Worm (Caenorhabditis elegans): ENCODE results near the gene M28.9.

Gene M28.9

DNA sequence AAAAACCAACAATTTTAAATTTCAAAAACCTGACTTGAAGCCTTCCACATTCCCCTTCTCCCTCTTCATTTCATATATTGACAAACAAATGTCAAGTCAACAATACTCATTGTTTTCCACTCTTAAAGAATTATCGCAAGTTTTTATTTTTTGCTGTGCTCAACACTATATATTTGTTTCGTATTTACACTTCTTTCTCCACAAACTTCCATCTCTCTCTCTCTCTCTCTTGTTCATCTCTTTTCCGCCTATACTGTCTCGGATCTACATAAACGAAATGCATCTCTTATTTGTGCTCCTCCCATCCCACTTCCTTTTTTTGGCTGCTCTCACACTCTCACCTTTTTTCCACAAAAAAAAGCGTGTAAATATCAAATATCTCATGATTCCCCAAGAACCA, 26.5 kb upstream of the M28.9 start, which contains the start of gene C14A4.12:
Gene C14A4.12 (plus strand): TSS at position 301 of the 400 bp plus-strand sequence.
- TF ChIP-seq zip-5 (tag; optimal IDR thresholded peaks at IDR 0.05) (no peak), unc-42 (tag; optimal IDR thresholded peaks at IDR 0.05) (no peak), unc-86 (tag; optimal IDR thresholded peaks at IDR 0.05) (no peak), eyg-1 (tag; optimal IDR thresholded peaks at IDR 0.05) (no peak), C08G9.2 (tag; optimal IDR thresholded peaks at IDR 0.05) (no peak), T23F11.4 (GFP tag; optimal IDR thresholded peaks at IDR 0.05) (no peak), nhr-11 (tag; optimal IDR thresholded peaks at IDR 0.05) (no peak), hlh-13 (GFP tag; optimal IDR thresholded peaks at IDR 0.05) (no peak), sox-4 (tag; optimal IDR thresholded peaks at IDR 0.05) (no peak), C38D4.7 (GFP tag; optimal IDR thresholded peaks at IDR 0.05) (no peak), fkh-10 (GFP tag; optimal IDR thresholded peaks at IDR 0.05) (no peak), che-1 (tag; optimal IDR thresholded peaks at IDR 0.05) (no peak), ceh-9 (tag; optimal IDR thresholded peaks at IDR 0.05) (no peak), hlh-30 (tag; optimal IDR thresholded peaks at IDR 0.05; ENCODE audit: insufficient read depth) (no peak), tbx-7 (tag; optimal IDR thresholded peaks at IDR 0.05) (no peak), K09A11.1 (tag; optimal IDR thresholded peaks at IDR 0.05; ENCODE audit: insufficient read depth) (no peak), ceh-34 (tag; optimal IDR thresholded peaks at IDR 0.05) (no peak)

DNA sequence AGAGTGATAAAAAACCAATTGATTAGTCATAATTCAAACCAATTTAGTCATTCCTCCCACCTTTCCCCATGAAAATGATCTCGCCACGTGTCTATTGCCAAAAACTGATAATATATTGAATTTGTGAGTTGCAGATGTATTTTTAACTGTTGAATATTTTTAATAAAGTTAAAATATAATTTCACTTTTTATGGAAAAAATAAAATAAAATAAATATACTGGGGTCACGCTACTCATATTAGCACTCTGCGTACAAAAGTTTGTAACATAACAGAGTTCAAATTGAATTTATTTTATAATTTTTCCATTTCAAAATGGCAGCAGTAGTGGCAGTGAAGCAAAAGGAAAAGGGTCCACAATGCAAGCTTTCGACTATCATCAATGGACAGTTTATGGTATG, 21.1 kb upstream of the M28.9 start, which contains the start of gene C14A4.13:
Gene C14A4.13 (plus strand): TSS at position 301 of the 400 bp plus-strand sequence.
- TF ChIP-seq F13H6.1 (tag; optimal IDR thresholded peaks at IDR 0.05) (no peak), fkh-6 (tag; optimal IDR thresholded peaks at IDR 0.05) (no peak), dve-1 (tag; optimal IDR thresholded peaks at IDR 0.05) (no peak), ceh-18 (tag; optimal IDR thresholded peaks at IDR 0.05) (no peak), C08G9.2 (tag; optimal IDR thresholded peaks at IDR 0.05) (no peak), hlh-6 (tag; optimal IDR thresholded peaks at IDR 0.05) (no peak), K02D7.2 (tag; optimal IDR thresholded peaks at IDR 0.05) (no peak), C38D4.7 (GFP tag; optimal IDR thresholded peaks at IDR 0.05) (no peak), unc-55 (GFP tag; optimal IDR thresholded peaks at IDR 0.05) (no peak), elt-4 (tag; optimal IDR thresholded peaks at IDR 0.05) (no peak), ceh-19 (GFP tag; optimal IDR thresholded peaks at IDR 0.05) (no peak), tbx-2 (tag; optimal IDR thresholded peaks at IDR 0.05) (no peak), madf-2 (tag; optimal IDR thresholded peaks at IDR 0.05) (no peak), tbx-7 (tag; optimal IDR thresholded peaks at IDR 0.05) (no peak), nhr-232 (tag; optimal IDR thresholded peaks at IDR 0.05) (no peak), ceh-6 (GFP tag; optimal IDR thresholded peaks at IDR 0.05) (no peak), npax-4 (tag; optimal IDR thresholded peaks at IDR 0.05) (no peak)

- no peak for TF ChIP-seq F13H6.1 (tag; optimal IDR thresholded peaks at IDR 0.05)
- TF ChIP-seq ttx-3 (tag; optimal IDR thresholded peaks at IDR 0.05): no peak
- TF ChIP-seq T23F11.4 (GFP tag; optimal IDR thresholded peaks at IDR 0.05): no peak
- TF ChIP-seq che-1 (tag; optimal IDR thresholded peaks at IDR 0.05): no peak
- no peak for TF ChIP-seq dve-1 (tag; optimal IDR thresholded peaks at IDR 0.05)
- TF ChIP-seq lin-11 (tag; optimal IDR thresholded peaks at IDR 0.05): no peak
- no peak for TF ChIP-seq tbx-2 (tag; optimal IDR thresholded peaks at IDR 0.05)
- no peak for TF ChIP-seq hlh-13 (GFP tag; optimal IDR thresholded peaks at IDR 0.05)
- TF ChIP-seq dmd-4 (tag; optimal IDR thresholded peaks at IDR 0.05; ENCODE audit: borderline replicate concordance): no peak
Measured at ce11 chrII:10621965-10622364, 17.2 kb upstream of the M28.9 start, which contains the start of gene cutl-9. Gene cutl-9, plus strand, starts transcription at chrII:10622265.

DNA sequence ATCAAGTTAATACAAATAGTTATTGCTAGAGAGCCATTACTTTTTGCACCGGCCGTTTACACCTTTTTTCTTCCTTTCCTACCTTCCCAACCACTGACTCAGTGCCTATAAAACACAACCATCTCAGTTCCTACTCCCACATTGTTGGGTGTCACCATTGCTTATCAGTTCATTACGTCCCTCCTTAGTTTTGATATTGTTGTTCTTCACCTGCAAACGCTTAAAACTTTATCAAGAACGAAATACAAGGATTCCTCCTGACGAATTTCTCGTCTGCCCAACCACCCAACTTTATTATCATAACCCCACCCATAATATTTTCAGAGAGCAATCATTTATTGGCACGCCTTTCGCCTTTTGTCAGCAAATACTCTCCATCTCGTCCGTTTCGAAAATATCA, 12.1 kb upstream of the M28.9 start:
- TF ChIP-seq elt-2 (tag; optimal IDR thresholded peaks at IDR 0.05) (peak; percentile 37), unc-3 (GFP tag; conservative IDR thresholded peaks at IDR 0.05) (no peak), unc-3 (tag; optimal IDR thresholded peaks at IDR 0.05) (no peak)

All from whole organism, late embryonic.